Worm (Caenorhabditis elegans): ENCODE data around the gene snrp-40.1.

snrp-40.1 gene

ce11 chrX:11299642-11300307 lies at the start of gene snrp-40.1, which contains the start of gene F08G12.3:
Gene snrp-40.1 (minus strand): TSS chrX:11299784.
Gene F08G12.3 (plus strand): TSS chrX:11300257.
- peak; percentile 82 for TF ChIP-seq hmg-4 (GFP tag; optimal IDR thresholded peaks at IDR 0.05)
- TF ChIP-seq F13C5.2 (tag; optimal IDR thresholded peaks at IDR 0.05): peak; percentile 47
- TF ChIP-seq ets-7 (tag; optimal IDR thresholded peaks at IDR 0.05): peak; percentile 13
- no peak for TF ChIP-seq tra-4 (tag; optimal IDR thresholded peaks at IDR 0.05)

DNA sequence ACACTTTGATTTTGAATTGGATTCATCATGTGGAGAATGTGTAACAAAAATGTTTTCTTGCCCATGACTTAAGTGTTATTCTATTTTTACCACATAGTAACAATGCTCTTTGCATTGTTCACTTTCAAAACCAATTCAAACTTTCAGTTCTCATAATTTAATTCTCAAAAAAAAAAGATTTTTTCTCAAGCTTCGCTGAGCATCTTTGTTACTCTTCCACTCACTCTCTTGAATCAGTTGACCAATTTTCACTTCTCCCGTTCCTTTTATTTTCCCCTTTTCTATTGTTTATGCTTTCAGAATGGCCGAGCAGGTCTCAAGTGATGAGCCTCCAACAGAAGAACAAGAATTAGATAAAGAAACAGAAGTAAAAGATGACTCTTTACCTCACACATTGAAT lies 46.6 kb upstream of the snrp-40.1 start, which contains the start of gene oct-2:
TSS of gene oct-2 (plus strand) at position 301 of the 400 bp plus-strand sequence.
- TF ChIP-seq pes-1 (GFP tag; IDR thresholded peaks at IDR 0.05): no peak
- TF ChIP-seq scrt-1 (GFP tag; IDR thresholded peaks at IDR 0.05): no peak
- TF ChIP-seq tbx-37 (GFP tag; conservative IDR thresholded peaks at IDR 0.05): no peak
- TF ChIP-seq hnd-1 (tag; optimal IDR thresholded peaks at IDR 0.05): no peak
- TF ChIP-seq ama-1 (optimal IDR thresholded peaks at IDR 0.05): no peak
- TF ChIP-seq tra-4 (tag; optimal IDR thresholded peaks at IDR 0.05): no peak
- no peak for TF ChIP-seq ceh-36 (tag; optimal IDR thresholded peaks at IDR 0.05)
- TF ChIP-seq B0310.2 (tag; optimal IDR thresholded peaks at IDR 0.05): no peak
- no peak for TF ChIP-seq ceh-13 (GFP tag; optimal IDR thresholded peaks at IDR 0.05)
- no peak for TF ChIP-seq sea-1 (GFP tag; conservative IDR thresholded peaks at IDR 0.05)

ce11 chrX:11345471-11345870 lies 45.9 kb upstream of the snrp-40.1 start:
- TF ChIP-seq hnd-1 (tag; optimal IDR thresholded peaks at IDR 0.05) (no peak), pes-1 (GFP tag; IDR thresholded peaks at IDR 0.05) (no peak), ceh-36 (tag; optimal IDR thresholded peaks at IDR 0.05) (no peak), flt-1 (GFP tag; IDR thresholded peaks at IDR 0.05) (no peak), ama-1 (optimal IDR thresholded peaks at IDR 0.05) (no peak), tbx-37 (GFP tag; conservative IDR thresholded peaks at IDR 0.05) (no peak), B0310.2 (tag; optimal IDR thresholded peaks at IDR 0.05) (no peak)

DNA sequence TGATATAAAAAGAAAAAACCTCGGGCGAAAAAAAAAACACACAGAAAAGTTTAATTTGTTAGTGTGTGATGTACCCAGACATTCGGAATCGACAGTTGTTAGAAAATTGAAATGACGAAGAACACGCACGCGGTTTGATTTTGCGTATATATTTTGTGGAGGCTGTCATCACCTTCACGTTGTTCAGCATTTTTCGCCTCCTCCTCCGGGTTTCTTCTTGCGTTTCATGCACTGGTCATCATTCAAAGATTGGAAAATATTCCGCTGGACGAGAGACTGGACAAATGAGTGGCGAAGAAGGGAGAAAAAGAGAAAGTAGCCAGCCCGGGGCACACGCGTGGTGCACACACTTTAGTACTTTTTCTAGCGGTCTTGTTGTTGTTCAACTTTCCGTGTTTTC lies 45.3 kb upstream of the snrp-40.1 start:
- TF ChIP-seq ceh-13 (GFP tag; optimal IDR thresholded peaks at IDR 0.05) (no peak), ama-1 (optimal IDR thresholded peaks at IDR 0.05) (no peak), flt-1 (GFP tag; IDR thresholded peaks at IDR 0.05) (no peak), pes-1 (GFP tag; IDR thresholded peaks at IDR 0.05) (no peak), hnd-1 (tag; optimal IDR thresholded peaks at IDR 0.05) (no peak)

DNA sequence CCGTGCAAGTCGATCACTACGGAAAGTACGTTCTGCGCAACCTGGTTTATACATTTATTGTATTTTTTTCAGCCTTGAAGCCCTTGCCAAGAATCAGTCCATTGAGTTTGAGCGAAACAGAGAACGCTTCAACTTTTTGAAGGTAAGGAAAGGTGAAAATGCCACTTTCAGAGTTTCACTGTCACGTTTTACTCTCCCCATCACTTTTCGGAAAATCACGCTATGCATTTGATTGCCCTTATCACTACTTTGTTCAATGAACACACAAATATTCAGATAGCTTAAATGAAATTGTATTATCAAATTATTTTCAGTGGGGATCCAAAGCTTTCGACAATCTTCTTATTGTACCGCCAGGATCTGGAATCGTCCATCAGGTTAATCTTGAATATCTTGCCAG lies 40.9 kb upstream of the snrp-40.1 start:
- TF ChIP-seq aly-1 (tag; optimal IDR thresholded peaks at IDR 0.05) (no peak), hmg-4 (GFP tag; optimal IDR thresholded peaks at IDR 0.05) (no peak), tbx-37 (GFP tag; conservative IDR thresholded peaks at IDR 0.05) (no peak), ama-1 (optimal IDR thresholded peaks at IDR 0.05) (no peak), scrt-1 (GFP tag; IDR thresholded peaks at IDR 0.05) (no peak), B0310.2 (tag; optimal IDR thresholded peaks at IDR 0.05) (no peak), tra-4 (tag; optimal IDR thresholded peaks at IDR 0.05) (no peak), ceh-36 (tag; optimal IDR thresholded peaks at IDR 0.05) (no peak), sea-1 (GFP tag; conservative IDR thresholded peaks at IDR 0.05) (no peak), F13C5.2 (tag; optimal IDR thresholded peaks at IDR 0.05) (no peak), hnd-1 (tag; optimal IDR thresholded peaks at IDR 0.05) (no peak), pes-1 (GFP tag; IDR thresholded peaks at IDR 0.05) (no peak), tbx-11 (GFP tag; IDR thresholded peaks at IDR 0.05) (no peak), hmbx-1 (tag; optimal IDR thresholded peaks at IDR 0.05) (no peak)

ce11 chrX:11339375-11339924 lies 39.9 kb upstream of the snrp-40.1 start, which contains the start of gene aco-1:
Gene aco-1 (plus strand): TSS chrX:11339874.
- 0 out of 2 replicates have a peak, but pooled peaks have one; percentile 12 for TF ChIP-seq tbx-37 (GFP tag; conservative IDR thresholded peaks at IDR 0.05)
- TF ChIP-seq aly-1 (tag; optimal IDR thresholded peaks at IDR 0.05): peak; percentile 60
- TF ChIP-seq hmbx-1 (tag; optimal IDR thresholded peaks at IDR 0.05): no peak
- TF ChIP-seq hnd-1 (tag; optimal IDR thresholded peaks at IDR 0.05): no peak
- TF ChIP-seq tra-4 (tag; optimal IDR thresholded peaks at IDR 0.05): no peak
- TF ChIP-seq hmg-4 (GFP tag; optimal IDR thresholded peaks at IDR 0.05): peak; percentile 33
- no peak for TF ChIP-seq ets-7 (tag; optimal IDR thresholded peaks at IDR 0.05)
- TF ChIP-seq ceh-36 (tag; optimal IDR thresholded peaks at IDR 0.05): no peak
- no peak for TF ChIP-seq ceh-13 (GFP tag; optimal IDR thresholded peaks at IDR 0.05)
- TF ChIP-seq B0310.2 (tag; optimal IDR thresholded peaks at IDR 0.05): no peak
- TF ChIP-seq ama-1 (optimal IDR thresholded peaks at IDR 0.05): no peak
- no peak for TF ChIP-seq tbx-11 (GFP tag; IDR thresholded peaks at IDR 0.05)
- no peak for TF ChIP-seq pes-1 (GFP tag; IDR thresholded peaks at IDR 0.05)
- no peak for TF ChIP-seq sea-1 (GFP tag; conservative IDR thresholded peaks at IDR 0.05)
- no peak for TF ChIP-seq scrt-1 (GFP tag; IDR thresholded peaks at IDR 0.05)
- no peak for TF ChIP-seq flt-1 (GFP tag; IDR thresholded peaks at IDR 0.05)
- no peak for TF ChIP-seq F13C5.2 (tag; optimal IDR thresholded peaks at IDR 0.05)

ce11 chrX:11337783-11338182 lies 38.2 kb upstream of the snrp-40.1 start, which contains the start of gene gcy-9:
Gene gcy-9 (minus strand): TSS chrX:11337883.
- TF ChIP-seq ets-7 (tag; optimal IDR thresholded peaks at IDR 0.05) (no peak), hmbx-1 (tag; optimal IDR thresholded peaks at IDR 0.05) (no peak), tbx-11 (GFP tag; IDR thresholded peaks at IDR 0.05) (no peak), hmg-4 (GFP tag; optimal IDR thresholded peaks at IDR 0.05) (no peak), ama-1 (optimal IDR thresholded peaks at IDR 0.05) (no peak), B0310.2 (tag; optimal IDR thresholded peaks at IDR 0.05) (no peak), aly-1 (tag; optimal IDR thresholded peaks at IDR 0.05) (no peak), tra-4 (tag; optimal IDR thresholded peaks at IDR 0.05) (no peak), pes-1 (GFP tag; IDR thresholded peaks at IDR 0.05) (no peak), scrt-1 (GFP tag; IDR thresholded peaks at IDR 0.05) (no peak), sea-1 (GFP tag; conservative IDR thresholded peaks at IDR 0.05) (no peak), tbx-37 (GFP tag; conservative IDR thresholded peaks at IDR 0.05) (no peak), F13C5.2 (tag; optimal IDR thresholded peaks at IDR 0.05) (no peak), flt-1 (GFP tag; IDR thresholded peaks at IDR 0.05) (no peak), ceh-13 (GFP tag; optimal IDR thresholded peaks at IDR 0.05) (no peak), hnd-1 (tag; optimal IDR thresholded peaks at IDR 0.05) (no peak), ceh-36 (tag; optimal IDR thresholded peaks at IDR 0.05) (no peak)
